Worm (Caenorhabditis elegans) whole organism, mixed stage, embryonic: ENCODE measurements around the gene W03G11.3.

Source experiments
- blmp-1 ChIP-seq: fragments of 150-350 bp; optimal IDR thresholded peaks from 2 replicates; lab custom pipeline; 2014; ENCODE audit warnings: missing biosample characterization, missing genetic modification characterization
- lin-32 ChIP-seq: fragments of 200-800 bp; sonication (Bioruptor generic); optimal IDR thresholded peaks from 2 replicates; lab custom pipeline; 2018; ENCODE audit warnings: mild to moderate bottlenecking, missing genetic modification characterization, missing compliant biosample characterization
- pha-4 ChIP-seq: fragments of 150-350 bp; optimal IDR thresholded peaks from 2 replicates; lab custom pipeline; 2018; ENCODE audit warnings: missing biosample characterization, missing genetic modification reagents, missing genetic modification characterization
- sptf-1 ChIP-seq: sonication (generic microtip); optimal IDR thresholded peaks from 2 replicates; lab custom pipeline; 2017; ENCODE audit warnings: mild to moderate bottlenecking, missing genetic modification characterization, moderate library complexity, missing compliant biosample characterization
- unc-62 ChIP-seq: fragments of 150-350 bp; optimal IDR thresholded peaks from 2 replicates; lab custom pipeline; 2014; ENCODE audit warnings: missing biosample characterization, missing genetic modification reagents, missing genetic modification characterization

DNA sequence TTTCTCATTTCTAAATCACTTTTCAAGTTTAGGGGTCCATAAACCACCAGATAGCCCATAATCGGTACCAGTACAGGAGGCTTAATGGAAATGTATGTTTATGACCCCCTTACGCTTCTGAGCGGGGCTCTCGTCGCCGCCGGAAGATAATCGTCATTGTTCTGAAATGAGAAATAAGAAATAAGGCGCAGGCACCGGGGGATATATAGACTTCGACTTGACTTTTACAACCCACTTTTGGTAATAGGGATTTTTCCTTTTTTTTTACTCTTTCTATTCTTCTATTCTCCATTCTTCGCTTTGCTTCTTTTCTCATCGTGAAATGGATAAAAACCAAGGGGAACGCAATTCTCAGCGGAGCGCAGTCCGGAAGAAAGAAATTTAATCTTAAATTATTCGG, 8.4 kb downstream of the W03G11.3 start:
- TF ChIP-seq blmp-1 (tag; lab: Kevin White, UChicago) (no peak), unc-62 (GFP tag; lab: Kevin White, UChicago) (no peak), lin-32 (GFP tag; lab: Kevin White, UChicago) (no peak), sptf-1 (no peak), pha-4 (tag; lab: Kevin White, UChicago) (no peak)
